Worm (Caenorhabditis elegans) whole organism, L2 larva: ENCODE results near the gene vha-14.
A peak's percentile ranks its signal among the peaks of the same experiment; 100 is the strongest.

Experiments used
- C34F6.9 ChIP-seq: fragments of 150-350 bp; optimal IDR thresholded peaks from 2 replicates; lab custom pipeline; 2014; ENCODE audit warnings: missing biosample characterization, missing genetic modification characterization
- F13H6.1 ChIP-seq: sonication (generic microtip); optimal IDR thresholded peaks from 2 replicates; lab custom pipeline; 2016; ENCODE audit warnings: missing genetic modification characterization, missing compliant biosample characterization
- R02D3.7 ChIP-seq: fragments of 150-350 bp; optimal IDR thresholded peaks from 2 replicates; lab custom pipeline; 2014; ENCODE audit warnings: missing biosample characterization, missing genetic modification characterization
- Y55F3AM.14 ChIP-seq: fragments of 200-800 bp; sonication (Bioruptor generic); optimal IDR thresholded peaks from 2 replicates; lab custom pipeline; 2018; ENCODE audit warnings: mild to moderate bottlenecking, missing genetic modification characterization, missing compliant biosample characterization
- alr-1 ChIP-seq: fragments of 150-350 bp; optimal IDR thresholded peaks from 2 replicates; lab custom pipeline; 2014; ENCODE audit warnings: missing biosample characterization, missing genetic modification characterization
- aly-2 ChIP-seq: fragments of 150-350 bp; optimal IDR thresholded peaks from 2 replicates; lab custom pipeline; 2014; ENCODE audit warnings: missing biosample characterization, missing genetic modification characterization
- ama-1 ChIP-seq: fragments of 150-350 bp; optimal IDR thresholded peaks from 2 replicates; lab custom pipeline; 2018; ENCODE audit warnings: inconsistent platforms
- blmp-1 ChIP-seq: sonication (generic microtip); optimal IDR thresholded peaks from 2 replicates; lab custom pipeline; 2017; ENCODE audit warnings: missing genetic modification characterization, mild to moderate bottlenecking, missing compliant biosample characterization, antibody characterized with exemption, moderate library complexity; ENCODE audit not compliant: insufficient read depth
- ceh-16 ChIP-seq: fragments of 150-350 bp; optimal IDR thresholded peaks from 2 replicates; lab custom pipeline; 2014; ENCODE audit warnings: missing biosample characterization, missing genetic modification characterization
- ceh-82 ChIP-seq: fragments of 150-350 bp; optimal IDR thresholded peaks from 2 replicates; lab custom pipeline; 2014; ENCODE audit warnings: missing biosample characterization, missing genetic modification characterization
- crh-2 ChIP-seq: sonication (generic microtip); optimal IDR thresholded peaks from 2 replicates; lab custom pipeline; 2017; ENCODE audit warnings: missing biosample characterization, missing genetic modification characterization
- dmd-4 ChIP-seq: sonication (generic microtip); optimal IDR thresholded peaks from 2 replicates; lab custom pipeline; 2017; ENCODE audit warnings: missing biosample characterization, missing genetic modification characterization
- egl-27 ChIP-seq: sonication (generic microtip); optimal IDR thresholded peaks from 3 replicates; lab custom pipeline; 2017; ENCODE audit warnings: missing biosample characterization, missing genetic modification reagents, missing genetic modification characterization
- elt-3 ChIP-seq: sonication (generic microtip); optimal IDR thresholded peaks from 2 replicates; lab custom pipeline; 2017; ENCODE audit warnings: missing biosample characterization, missing genetic modification characterization
- gmeb-1 ChIP-seq: fragments of 150-350 bp; optimal IDR thresholded peaks from 2 replicates; lab custom pipeline; 2014; ENCODE audit warnings: missing biosample characterization, missing genetic modification characterization
- lin-13 ChIP-seq: fragments of 150-350 bp; optimal IDR thresholded peaks from 2 replicates; lab custom pipeline; 2014; ENCODE audit warnings: missing biosample characterization, missing genetic modification reagents, missing genetic modification characterization
- lsy-2 ChIP-seq, 2 experiments: fragments of 150-350 bp in 1 of 2; sonication (generic microtip) in 1 of 2; optimal IDR thresholded peaks; 2 replicates each; lab custom pipeline; 2014 to 2017; ENCODE audit warnings: missing biosample characterization in 2 of 2, missing genetic modification characterization in 2 of 2
- mbf-1 ChIP-seq: sonication (generic microtip); optimal IDR thresholded peaks from 2 replicates; lab custom pipeline; 2017; ENCODE audit warnings: missing biosample characterization, missing genetic modification characterization
- mdl-1 ChIP-seq, 2 experiments: fragments of 150-350 bp in 1 of 2; sonication (generic microtip) in 1 of 2; optimal IDR thresholded peaks; 2 replicates each; lab custom pipeline; 2017; ENCODE audit warnings: missing biosample characterization in 2 of 2, missing genetic modification characterization in 2 of 2
- nhr-11 ChIP-seq: fragments of 150-350 bp; optimal IDR thresholded peaks from 2 replicates; lab custom pipeline; 2014; ENCODE audit warnings: missing biosample characterization, missing genetic modification characterization
- nhr-12 ChIP-seq: fragments of 150-350 bp; optimal IDR thresholded peaks from 2 replicates; lab custom pipeline; 2014; ENCODE audit warnings: missing biosample characterization, missing genetic modification characterization
- nhr-129 ChIP-seq: fragments of 150-350 bp; optimal IDR thresholded peaks from 2 replicates; lab custom pipeline; 2014; ENCODE audit warnings: missing biosample characterization, missing genetic modification characterization
- nhr-21 ChIP-seq: fragments of 150-350 bp; optimal IDR thresholded peaks from 2 replicates; lab custom pipeline; 2014; ENCODE audit warnings: missing biosample characterization, missing genetic modification characterization
- nhr-23 ChIP-seq: fragments of 150-350 bp; optimal IDR thresholded peaks from 2 replicates; lab custom pipeline; 2014; ENCODE audit warnings: missing biosample characterization, missing genetic modification reagents, missing genetic modification characterization
- nhr-237 ChIP-seq: fragments of 150-350 bp; optimal IDR thresholded peaks from 2 replicates; lab custom pipeline; 2014; ENCODE audit warnings: missing biosample characterization, missing genetic modification characterization
- nhr-25 ChIP-seq: fragments of 150-350 bp; sonication (generic microtip); optimal IDR thresholded peaks from 3 replicates; lab custom pipeline; 2014; ENCODE audit warnings: missing biosample characterization, missing genetic modification characterization
- nhr-6 ChIP-seq: fragments of 150-350 bp; optimal IDR thresholded peaks from 2 replicates; lab custom pipeline; 2014; ENCODE audit warnings: missing biosample characterization, missing genetic modification characterization
- sem-4 ChIP-seq: fragments of 150-350 bp; optimal IDR thresholded peaks from 2 replicates; lab custom pipeline; 2014; ENCODE audit warnings: missing biosample characterization, missing genetic modification reagents, missing genetic modification characterization
- sma-3 ChIP-seq: sonication (generic microtip); optimal IDR thresholded peaks from 2 replicates; lab custom pipeline; 2016; ENCODE audit warnings: missing genetic modification reagents, missing genetic modification characterization, missing compliant biosample characterization
- sma-9 ChIP-seq, 2 experiments: fragments of 150-350 bp in 1 of 2; sonication (generic microtip) in 1 of 2; optimal IDR thresholded peaks; 2 replicates each; lab custom pipeline; 2014 to 2016; ENCODE audit warnings: missing genetic modification characterization in 2 of 2, mild to moderate bottlenecking in 1 of 2, missing biosample characterization in 1 of 2, missing compliant biosample characterization in 1 of 2, missing genetic modification reagents in 1 of 2, moderate library complexity in 1 of 2
- snpc-4 ChIP-seq: fragments of 150-350 bp; optimal IDR thresholded peaks from 2 replicates; lab custom pipeline; 2014; ENCODE audit warnings: missing biosample characterization, missing genetic modification characterization
- unc-39 ChIP-seq: fragments of 150-350 bp; optimal IDR thresholded peaks from 2 replicates; lab custom pipeline; 2014; ENCODE audit warnings: missing biosample characterization, missing genetic modification characterization
- unc-55 ChIP-seq: fragments of 150-350 bp; sonication (generic microtip); optimal IDR thresholded peaks from 3 replicates; lab custom pipeline; 2014; ENCODE audit warnings: missing biosample characterization, missing genetic modification reagents, missing genetic modification characterization
- ztf-11 ChIP-seq: sonication (generic microtip); optimal IDR thresholded peaks from 2 replicates; lab custom pipeline; 2017; ENCODE audit warnings: missing biosample characterization, missing genetic modification characterization

The vha-14 gene

DNA sequence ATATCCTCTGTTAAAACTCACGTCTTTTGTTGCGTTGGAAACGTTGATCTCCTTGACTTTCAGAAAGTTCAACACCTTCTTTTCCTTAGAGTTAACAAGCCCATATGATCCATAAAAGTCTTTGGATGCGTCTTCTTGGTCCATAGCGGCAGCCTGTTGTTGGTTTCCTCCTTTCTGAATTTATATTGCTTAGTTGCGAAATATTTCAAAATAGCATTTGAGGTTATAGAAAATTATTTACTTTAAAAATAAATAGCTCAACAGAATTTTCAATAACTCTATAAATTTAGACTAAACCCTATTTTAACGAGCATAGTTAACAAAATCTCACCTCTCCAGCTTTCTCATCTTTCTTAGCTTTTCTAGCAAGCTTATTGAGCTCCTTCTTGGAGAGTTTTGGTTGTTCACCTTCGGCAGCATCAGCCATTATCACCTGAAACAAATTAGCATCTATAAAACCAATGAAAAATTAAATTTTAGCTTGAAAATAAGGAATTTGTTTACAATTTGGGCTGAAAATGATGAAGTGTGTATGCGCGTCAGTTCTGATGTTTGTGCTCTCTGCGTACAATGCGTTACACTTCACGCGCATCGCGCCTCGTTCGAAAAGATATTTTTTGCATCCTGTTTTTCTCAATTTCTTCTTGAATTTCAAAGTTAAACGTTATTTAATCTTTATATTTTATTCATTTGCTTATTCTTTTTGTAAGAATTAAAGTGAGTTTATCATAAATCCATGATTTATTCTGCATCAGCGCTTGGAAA lies 16.9 kb upstream of the vha-14 start, which contains the start of the genes dars-1 and ctr-9:
Gene dars-1 (minus strand): TSS at position 433 of the 765 bp plus-strand sequence.
Gene ctr-9 (plus strand): TSS at position 614 of the 765 bp plus-strand sequence.
- TF ChIP-seq nhr-11 (tag; lab: Kevin White, UChicago) (no peak), mdl-1 (tag; optimal IDR thresholded peaks at IDR 0.05; lab: Kevin White, UChicago) (no peak), alr-1 (tag; lab: Kevin White, UChicago) (no peak), nhr-129 (peak; percentile 66), nhr-6 (tag; lab: Kevin White, UChicago) (no peak), mbf-1 (tag; lab: Kevin White, UChicago) (no peak), C34F6.9 (tag; lab: Kevin White, UChicago) (peak; percentile 5), elt-3 (tag; lab: Kevin White, UChicago) (no peak), sma-9 (GFP tag; optimal IDR thresholded peaks at IDR 0.05; lab: Kevin White, UChicago) (no peak), sma-9 (tag; optimal IDR thresholded peaks at IDR 0.05; lab: Kevin White, UChicago) (no peak), unc-55 (GFP tag; lab: Kevin White, UChicago) (peak; percentile 18), lsy-2 (tag; optimal IDR thresholded peaks at IDR 0.05; lab: Kevin White, UChicago) (peak in 1 of 2 experiments; percentile 51)

ce11 chrIII:9494209-9494608 lies 13.7 kb upstream of the vha-14 start:
- TF ChIP-seq nhr-11 (tag; lab: Kevin White, UChicago) = no peak
- no peak for TF ChIP-seq egl-27 (tag; lab: Kevin White, UChicago)
- TF ChIP-seq nhr-21 = no peak
- no peak for TF ChIP-seq sma-3 (GFP tag; lab: Kevin White, UChicago)
- TF ChIP-seq nhr-12 (tag; lab: Kevin White, UChicago) = no peak
- no peak for TF ChIP-seq ama-1 (lab: Kevin White, UChicago)
- TF ChIP-seq nhr-237 (tag; lab: Kevin White, UChicago) = no peak
- TF ChIP-seq Y55F3AM.14 = no peak
- TF ChIP-seq mdl-1 (tag; optimal IDR thresholded peaks at IDR 0.05; lab: Kevin White, UChicago) = no peak
- TF ChIP-seq crh-2 (tag; lab: Kevin White, UChicago) = no peak
- TF ChIP-seq nhr-129 = no peak
- no peak for TF ChIP-seq dmd-4
- TF ChIP-seq blmp-1 (tag; lab: Kevin White, UChicago) = no peak
- TF ChIP-seq lin-13 (GFP tag; lab: Kevin White, UChicago) = no peak
- TF ChIP-seq R02D3.7 (tag; lab: Kevin White, UChicago) = no peak
- TF ChIP-seq, all 48 proteins: peak for 0

DNA sequence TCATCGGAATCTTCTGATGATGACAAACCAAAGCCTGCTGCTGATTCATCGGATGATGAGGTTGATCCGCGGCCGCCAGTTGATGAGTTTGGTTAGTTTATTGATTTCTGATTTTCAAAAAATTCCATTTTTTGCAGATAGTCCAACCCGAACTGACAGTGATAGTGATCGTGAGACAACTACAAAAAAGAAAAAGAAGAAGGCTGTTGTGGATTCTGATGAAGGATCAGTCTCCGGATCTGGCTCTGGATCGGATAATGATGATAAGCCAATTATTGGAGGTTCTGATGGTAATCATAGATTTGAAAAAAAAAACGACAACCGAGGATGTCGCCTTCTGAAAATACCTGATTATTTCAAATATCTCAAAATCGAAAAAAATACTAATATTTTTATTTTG lies 11.8 kb upstream of the vha-14 start:
- TF ChIP-seq aly-2 (tag; lab: Kevin White, UChicago) (no peak), unc-39 (tag; lab: Kevin White, UChicago) (no peak), F13H6.1 (no peak), lsy-2 (tag; optimal IDR thresholded peaks at IDR 0.05; lab: Kevin White, UChicago) (no peak), mbf-1 (tag; lab: Kevin White, UChicago) (no peak), ceh-16 (tag; lab: Kevin White, UChicago) (no peak), snpc-4 (tag; lab: Kevin White, UChicago) (no peak)

ce11 chrIII:9497412-9497811 lies 10.5 kb upstream of the vha-14 start:
- TF ChIP-seq ztf-11 (tag; lab: Kevin White, UChicago) = no peak
- no peak for TF ChIP-seq sma-9 (GFP tag; optimal IDR thresholded peaks at IDR 0.05; lab: Kevin White, UChicago)
- no peak for TF ChIP-seq sma-9 (tag; optimal IDR thresholded peaks at IDR 0.05; lab: Kevin White, UChicago)
- TF ChIP-seq ceh-16 (tag; lab: Kevin White, UChicago) = no peak
- TF ChIP-seq ceh-82 (tag; lab: Kevin White, UChicago) = no peak
- no peak for TF ChIP-seq nhr-23 (tag; lab: Kevin White, UChicago)
- TF ChIP-seq blmp-1 (tag; lab: Kevin White, UChicago) = no peak
- TF ChIP-seq, all 48 proteins: peak for 0

- TF ChIP-seq nhr-25 (tag; lab: Kevin White, UChicago) (peak; percentile 50), sma-3 (GFP tag; lab: Kevin White, UChicago) (peak; percentile 47), sem-4 (tag; lab: Kevin White, UChicago) (no peak), nhr-129 (peak; percentile 60), elt-3 (tag; lab: Kevin White, UChicago) (no peak), unc-39 (tag; lab: Kevin White, UChicago) (no peak), gmeb-1 (peak; percentile 57), mdl-1 (tag; optimal IDR thresholded peaks at IDR 0.05; lab: Kevin White, UChicago) (no peak), nhr-11 (tag; lab: Kevin White, UChicago) (no peak)
Observed at ce11 chrIII:9500267-9500666, 7.6 kb upstream of the vha-14 start, which contains the start of gene sod-4. Gene sod-4, minus strand, starts transcription at chrIII:9500375.
